Worm (Caenorhabditis elegans): ENCODE measurements around the gene R02D5.4.

Gene R02D5.4

ce11 chrV:14506713-14507675 lies 22.5 kb upstream of the R02D5.4 start:
- TF ChIP-seq him-1 (tag; optimal IDR thresholded peaks at IDR 0.05) (no peak), dao-5 (tag; optimal IDR thresholded peaks at IDR 0.05) (no peak), W03F9.2 (tag; optimal IDR thresholded peaks at IDR 0.05) (no peak)

DNA sequence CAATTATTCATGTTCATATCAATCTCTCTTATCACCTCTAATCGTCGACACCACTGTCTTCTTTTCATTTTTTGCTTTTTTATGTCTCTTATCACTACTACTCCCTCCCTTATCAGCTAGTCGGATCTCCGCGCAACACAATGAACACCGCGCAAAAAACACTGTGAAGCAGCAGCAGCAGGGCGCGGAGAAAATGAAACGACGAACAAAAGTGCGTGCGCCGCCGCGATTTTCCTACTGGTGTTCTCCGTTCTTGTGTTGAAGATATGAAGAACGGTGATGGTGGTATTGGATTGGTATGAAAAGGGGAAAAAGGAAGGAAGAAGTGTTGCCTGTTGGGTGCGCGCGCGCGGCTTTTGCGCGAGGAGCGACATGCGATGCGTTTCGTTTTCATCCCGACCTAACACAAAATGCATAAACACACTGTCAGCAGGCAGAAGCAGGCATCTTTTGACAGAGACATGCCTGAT lies 21.3 kb upstream of the R02D5.4 start:
- TF ChIP-seq him-1 (tag; optimal IDR thresholded peaks at IDR 0.05), result no peak

ce11 chrV:14504774-14505173 lies 20.3 kb upstream of the R02D5.4 start:
- no peak for TF ChIP-seq him-1 (tag; optimal IDR thresholded peaks at IDR 0.05)
- TF ChIP-seq dao-5 (tag; optimal IDR thresholded peaks at IDR 0.05), result no peak
- TF ChIP-seq W03F9.2 (tag; optimal IDR thresholded peaks at IDR 0.05), result no peak

ce11 chrV:14504120-14504519 lies 19.6 kb upstream of the R02D5.4 start:
- TF ChIP-seq W03F9.2 (tag; optimal IDR thresholded peaks at IDR 0.05) (no peak), him-1 (tag; optimal IDR thresholded peaks at IDR 0.05) (no peak), dao-5 (tag; optimal IDR thresholded peaks at IDR 0.05) (no peak)

- TF ChIP-seq W03F9.2 (tag; optimal IDR thresholded peaks at IDR 0.05), result no peak
- TF ChIP-seq him-1 (tag; optimal IDR thresholded peaks at IDR 0.05), result no peak
- no peak for TF ChIP-seq dao-5 (tag; optimal IDR thresholded peaks at IDR 0.05)
Measured at ce11 chrV:14503065-14503464, 18.6 kb upstream of the R02D5.4 start.

ce11 chrV:14501136-14501535 lies 16.7 kb upstream of the R02D5.4 start, which contains the start of gene R02D5.24:
Gene R02D5.24, plus strand, starts transcription at chrV:14501340.
- TF ChIP-seq him-1 (tag; optimal IDR thresholded peaks at IDR 0.05), result no peak
- no peak for TF ChIP-seq dao-5 (tag; optimal IDR thresholded peaks at IDR 0.05)
- TF ChIP-seq W03F9.2 (tag; optimal IDR thresholded peaks at IDR 0.05), result no peak

- TF ChIP-seq him-1 (tag; optimal IDR thresholded peaks at IDR 0.05) (no peak), W03F9.2 (tag; optimal IDR thresholded peaks at IDR 0.05) (no peak), dao-5 (tag; optimal IDR thresholded peaks at IDR 0.05) (no peak)
Measured at ce11 chrV:14500554-14500953, 16.1 kb upstream of the R02D5.4 start.

- TF ChIP-seq him-1 (tag; optimal IDR thresholded peaks at IDR 0.05) (no peak), dao-5 (tag; optimal IDR thresholded peaks at IDR 0.05) (no peak), W03F9.2 (tag; optimal IDR thresholded peaks at IDR 0.05) (no peak)
Measured at ce11 chrV:14499074-14499864, 14.8 kb upstream of the R02D5.4 start.

ce11 chrV:14498204-14498603 lies 13.7 kb upstream of the R02D5.4 start:
- TF ChIP-seq W03F9.2 (tag; optimal IDR thresholded peaks at IDR 0.05), result no peak
- no peak for TF ChIP-seq him-1 (tag; optimal IDR thresholded peaks at IDR 0.05)
- TF ChIP-seq dao-5 (tag; optimal IDR thresholded peaks at IDR 0.05), result no peak

ce11 chrV:14496446-14496845 lies 12.0 kb upstream of the R02D5.4 start:
- TF ChIP-seq dao-5 (tag; optimal IDR thresholded peaks at IDR 0.05), result no peak
- no peak for TF ChIP-seq W03F9.2 (tag; optimal IDR thresholded peaks at IDR 0.05)
- TF ChIP-seq him-1 (tag; optimal IDR thresholded peaks at IDR 0.05), result no peak

DNA sequence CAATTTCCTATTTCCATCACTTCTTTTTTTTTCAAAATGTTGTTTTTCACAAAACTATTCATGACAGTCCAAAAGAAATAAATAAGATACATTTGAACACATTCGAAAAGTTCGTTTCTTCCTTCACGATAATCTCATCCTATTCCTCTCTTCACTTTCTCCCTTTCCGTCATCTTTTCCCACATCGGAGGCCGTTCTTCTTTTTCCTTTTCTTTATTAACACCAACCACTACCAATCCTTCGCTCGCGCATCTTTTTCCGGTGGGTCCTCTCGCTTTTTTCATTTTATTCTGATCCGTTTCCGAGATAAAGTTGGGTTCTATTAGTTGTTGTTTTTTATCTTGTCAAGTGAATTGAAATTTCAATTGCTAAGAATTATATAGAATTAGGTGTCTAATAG lies 11.0 kb upstream of the R02D5.4 start:
- no peak for TF ChIP-seq him-1 (tag; optimal IDR thresholded peaks at IDR 0.05)
- TF ChIP-seq dao-5 (tag; optimal IDR thresholded peaks at IDR 0.05), result no peak
- no peak for TF ChIP-seq W03F9.2 (tag; optimal IDR thresholded peaks at IDR 0.05)

ce11 chrV:14493665-14494064 lies 9.2 kb upstream of the R02D5.4 start:
- no peak for TF ChIP-seq him-1 (tag; optimal IDR thresholded peaks at IDR 0.05)
- TF ChIP-seq dao-5 (tag; optimal IDR thresholded peaks at IDR 0.05), result no peak
- TF ChIP-seq W03F9.2 (tag; optimal IDR thresholded peaks at IDR 0.05), result no peak

- TF ChIP-seq W03F9.2 (tag; optimal IDR thresholded peaks at IDR 0.05) (no peak), dao-5 (tag; optimal IDR thresholded peaks at IDR 0.05) (no peak), him-1 (tag; optimal IDR thresholded peaks at IDR 0.05) (no peak)
Measured at ce11 chrV:14491097-14491496, 6.6 kb upstream of the R02D5.4 start.

ce11 chrV:14482728-14483210 lies 1.7 kb downstream of the R02D5.4 start, which contains the start of gene R02D5.3:
Gene R02D5.3, plus strand, starts transcription at chrV:14483160.
- TF ChIP-seq dao-5 (tag; optimal IDR thresholded peaks at IDR 0.05) (no peak), W03F9.2 (tag; optimal IDR thresholded peaks at IDR 0.05) (no peak), him-1 (tag; optimal IDR thresholded peaks at IDR 0.05) (no peak)

All from whole organism, L4/young adult.